Fruit fly (Drosophila melanogaster): ENCODE data around the gene jvl.

jvl gene

DNA sequence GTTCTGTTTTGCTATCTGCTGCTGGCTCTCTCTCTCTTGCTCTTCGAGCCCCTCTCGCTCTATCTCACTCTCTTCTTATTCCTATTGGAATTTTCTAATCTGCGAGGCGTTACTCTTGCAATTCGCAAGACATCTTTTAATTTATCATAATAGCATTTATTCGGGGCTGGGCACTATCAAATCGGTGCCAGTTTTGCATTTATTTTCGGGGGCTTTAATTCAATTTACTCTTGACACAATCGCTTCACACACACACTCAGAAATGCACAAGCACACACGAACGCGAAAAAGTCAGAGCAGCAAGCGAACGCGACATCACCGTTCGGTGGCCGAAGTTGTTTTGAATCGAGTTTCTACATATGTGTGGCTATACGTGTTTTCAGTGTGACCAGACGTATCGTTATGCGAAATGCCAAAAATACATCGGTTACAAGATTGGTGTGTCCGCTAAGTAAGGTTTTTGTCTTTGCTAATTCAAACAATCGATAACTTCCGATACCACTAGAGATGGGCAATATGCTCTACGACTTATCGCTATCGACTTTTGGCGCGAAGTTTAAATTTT, 44.4 kb upstream of the jvl start, which contains the start of gene Meltrin (continued):
- TF ChIP-seq Sry-β (GFP tag; optimal IDR thresholded peaks at IDR 0.05): no peak
- TF ChIP-seq tll (GFP tag; optimal IDR thresholded peaks at IDR 0.05): peak in 1 of 2 experiments; percentile 32
- TF ChIP-seq CG7786 (GFP tag; optimal IDR thresholded peaks at IDR 0.05): peak; percentile 0
- no peak for TF ChIP-seq wdn (GFP tag; IDR thresholded peaks at IDR 0.05)
- no peak for TF ChIP-seq CkIIα-i1 (GFP tag; IDR thresholded peaks at IDR 0.05)
- peak; percentile 34 for TF ChIP-seq CG6254 (GFP tag; optimal IDR thresholded peaks at IDR 0.05)
- no peak for TF ChIP-seq row (GFP tag; IDR thresholded peaks at IDR 0.05)
- TF ChIP-seq Doc2 (GFP tag; IDR thresholded peaks at IDR 0.05): no peak
- TF ChIP-seq E2f1 (GFP tag; IDR thresholded peaks at IDR 0.05): no peak
- TF ChIP-seq Trl (optimal IDR thresholded peaks at IDR 0.05): peak; percentile 66 to 90
- peak; percentile 57 for TF ChIP-seq Trl (GFP tag; optimal IDR thresholded peaks at IDR 0.05)
- no peak for TF ChIP-seq CG9932 (GFP tag; IDR thresholded peaks at IDR 0.05)
- TF ChIP-seq pum (GFP tag; optimal IDR thresholded peaks at IDR 0.05): no peak
- no peak for TF ChIP-seq GATAe (GFP tag; conservative IDR thresholded peaks at IDR 0.05)
- TF ChIP-seq eve (GFP tag; optimal IDR thresholded peaks at IDR 0.05): peak in 1 of 2 experiments; percentile 53
- no peak for TF ChIP-seq CG14965 (GFP tag; optimal IDR thresholded peaks at IDR 0.05; ENCODE audit: borderline replicate concordance)
- no peak for TF ChIP-seq Fer3 (tag; optimal IDR thresholded peaks at IDR 0.05)
- TF ChIP-seq Lim3 (GFP tag; IDR thresholded peaks at IDR 0.05): no peak
- TF ChIP-seq CG2889 (GFP tag; IDR thresholded peaks at IDR 0.05): no peak
- TF ChIP-seq D (optimal IDR thresholded peaks at IDR 0.05): no peak
- peak; percentile 11 for TF ChIP-seq D (GFP tag; optimal IDR thresholded peaks at IDR 0.05)
- no peak for TF ChIP-seq ato (GFP tag; IDR thresholded peaks at IDR 0.05; ENCODE audit: partially characterized antibody)
- TF ChIP-seq CG15601 (tag; optimal IDR thresholded peaks at IDR 0.05): peak; percentile 66
- no peak for TF ChIP-seq CG10321 (GFP tag; IDR thresholded peaks at IDR 0.05)
- TF ChIP-seq CG18764 (GFP tag; optimal IDR thresholded peaks at IDR 0.05): no peak
- TF ChIP-seq Doc3 (GFP tag; IDR thresholded peaks at IDR 0.05; ENCODE audit: partially characterized antibody): no peak
- TF ChIP-seq mld (GFP tag; IDR thresholded peaks at IDR 0.05; ENCODE audit: partially characterized antibody): no peak
- TF ChIP-seq pita (GFP tag; optimal IDR thresholded peaks at IDR 0.05): peak; percentile 96
- peak; percentile 83 for TF ChIP-seq CG13894 (tag; optimal IDR thresholded peaks at IDR 0.05)
- no peak for TF ChIP-seq Xrp1 (GFP tag; IDR thresholded peaks at IDR 0.05)
- no peak for TF ChIP-seq jigr1 (GFP tag; IDR thresholded peaks at IDR 0.05)
- TF ChIP-seq Drgx (GFP tag; IDR thresholded peaks at IDR 0.05): no peak
- no peak for TF ChIP-seq Dfd (GFP tag; optimal IDR thresholded peaks at IDR 0.05)
- no peak for TF ChIP-seq CG14667 (GFP tag; IDR thresholded peaks at IDR 0.05)
- no peak for TF ChIP-seq CG1024 (GFP tag; IDR thresholded peaks at IDR 0.05)
- no peak for TF ChIP-seq CG2129 (GFP tag; IDR thresholded peaks at IDR 0.05; ENCODE audit: partially characterized antibody)
- TF ChIP-seq croc (GFP tag; conservative IDR thresholded peaks at IDR 0.05): no peak
- peak; percentile 72 for TF ChIP-seq CG1832 (GFP tag; optimal IDR thresholded peaks at IDR 0.05)
- TF ChIP-seq ab (GFP tag; optimal IDR thresholded peaks at IDR 0.05): peak; percentile 17
- peak; percentile 71 for TF ChIP-seq CG2712 (tag; optimal IDR thresholded peaks at IDR 0.05)
- TF ChIP-seq CG31388 (GFP tag; optimal IDR thresholded peaks at IDR 0.05): no peak
- peak; percentile 17 for TF ChIP-seq salm (tag; optimal IDR thresholded peaks at IDR 0.05)
- TF ChIP-seq org-1 (GFP tag; optimal IDR thresholded peaks at IDR 0.05): peak; percentile 20
- TF ChIP-seq CG8924 (tag; optimal IDR thresholded peaks at IDR 0.05): peak; percentile 81

All from whole organism, embryonic.